Worm (Caenorhabditis elegans) whole organism, early embryonic: Measurements from ENCODE around the gene T26A8.4.

ENCODE experiments used
- B0310.2 ChIP-seq: sonication (generic microtip); optimal IDR thresholded peaks from 2 replicates; lab custom pipeline; 2016; ENCODE audit warnings: mild to moderate bottlenecking, missing genetic modification characterization, missing compliant biosample characterization
- F13C5.2 ChIP-seq: sonication (generic microtip); optimal IDR thresholded peaks from 2 replicates; lab custom pipeline; 2017; ENCODE audit warnings: mild to moderate bottlenecking, missing genetic modification characterization, inconsistent platforms, missing compliant biosample characterization
- aly-1 ChIP-seq: sonication (generic microtip); optimal IDR thresholded peaks from 2 replicates; lab custom pipeline; 2016; ENCODE audit warnings: missing genetic modification characterization, missing compliant biosample characterization
- ama-1 ChIP-seq: fragments of 150-350 bp; optimal IDR thresholded peaks from 2 replicates; lab custom pipeline; 2014
- ceh-36 ChIP-seq: sonication (generic microtip); optimal IDR thresholded peaks from 2 replicates; lab custom pipeline; 2016; ENCODE audit warnings: missing genetic modification characterization, inconsistent platforms, missing compliant biosample characterization
- ets-7 ChIP-seq: sonication (generic microtip); optimal IDR thresholded peaks from 2 replicates; lab custom pipeline; 2016; ENCODE audit warnings: missing genotype, missing genetic modification characterization, missing compliant biosample characterization
- flt-1 ChIP-seq: fragments of 200-800 bp; sonication (Bioruptor generic); IDR thresholded peaks from 2 replicates; pipeline ENCODE4 v1.3.6; 2022; ENCODE audit warnings: missing genetic modification characterization, missing compliant biosample characterization
- pes-1 ChIP-seq: fragments of 200-800 bp; sonication (Bioruptor generic); IDR thresholded peaks from 2 replicates; pipeline ENCODE4 v1.3.6; 2022; ENCODE audit warnings: missing genetic modification reagents, missing genetic modification characterization, missing compliant biosample characterization
- sea-1 ChIP-seq: fragments of 200-800 bp; sonication (Bioruptor generic); conservative IDR thresholded peaks from 2 replicates; pipeline ENCODE4 v1.3.6; 2022; ENCODE audit warnings: missing genetic modification characterization, missing compliant biosample characterization
- tbx-11 ChIP-seq: fragments of 200-800 bp; sonication (Bioruptor generic); IDR thresholded peaks from 2 replicates; pipeline ENCODE4 v1.3.6; 2022; ENCODE audit warnings: missing genetic modification characterization, missing compliant biosample characterization
- tbx-37 ChIP-seq: fragments of 200-800 bp; sonication (Bioruptor generic); conservative IDR thresholded peaks from 2 replicates; pipeline ENCODE4 v1.3.6; 2022; ENCODE audit warnings: missing genetic modification reagents, missing genetic modification characterization, missing compliant biosample characterization
- tra-4 ChIP-seq: sonication (generic microtip); optimal IDR thresholded peaks from 2 replicates; lab custom pipeline; 2017; ENCODE audit warnings: missing genetic modification characterization, missing compliant biosample characterization

ce11 chrIV:8460208-8460607 is 27.5 kb upstream of the T26A8.4 start, which contains the start of gene ant-1.4:
- TF ChIP-seq pes-1 (no peak), ama-1 (no peak), tbx-37 (GFP tag; lab: Robert Waterston, UW) (no peak), tra-4 (tag; lab: Kevin White, UChicago) (no peak), ets-7 (tag; lab: Kevin White, UChicago) (no peak), flt-1 (GFP tag; lab: Robert Waterston, UW) (no peak), F13C5.2 (tag; lab: Kevin White, UChicago) (no peak), tbx-11 (GFP tag; lab: Robert Waterston, UW) (no peak), aly-1 (tag; lab: Kevin White, UChicago) (no peak), ceh-36 (tag; lab: Kevin White, UChicago) (no peak), sea-1 (GFP tag; lab: Robert Waterston, UW) (no peak), B0310.2 (tag; lab: Kevin White, UChicago) (no peak)
